Worm (Caenorhabditis elegans): ENCODE measurements around the gene dab-1.
A peak's percentile ranks its signal among the peaks of the same experiment; 100 is the strongest.

dab-1 gene

DNA sequence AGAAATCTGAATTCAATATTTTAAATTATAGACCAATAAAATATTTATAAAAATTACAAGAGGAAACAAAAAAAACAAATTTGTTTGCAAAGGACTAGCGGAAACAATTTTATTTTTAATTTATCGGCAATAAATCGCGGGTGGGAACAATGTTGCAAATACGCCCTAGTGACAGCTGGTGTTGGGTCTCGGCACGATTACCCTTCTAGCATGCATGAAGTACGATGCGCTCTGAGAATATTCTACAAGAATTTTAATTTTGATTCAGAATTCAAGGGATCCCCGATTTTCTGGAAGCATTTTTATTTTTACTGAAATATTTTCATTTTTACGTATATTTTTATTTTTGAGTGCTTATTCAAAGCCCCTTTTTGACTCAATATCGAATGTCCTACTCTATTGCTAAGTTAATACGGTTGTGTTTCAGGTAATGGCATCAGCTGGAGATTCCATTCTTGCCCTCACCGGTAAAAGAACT lies 37.1 kb upstream of the dab-1 start, which contains the start of the genes mig-5 and cct-1 (continued):
- TF ChIP-seq hrde-1 (tag; optimal IDR thresholded peaks at IDR 0.05; ENCODE audit: borderline replicate concordance) (peak; percentile 17), let-607 (tag; optimal IDR thresholded peaks at IDR 0.05) (peak in 1 of 2 experiments; percentile 84), K12H6.12 (tag; optimal IDR thresholded peaks at IDR 0.05) (peak; percentile 77), tlf-1 (GFP tag; optimal IDR thresholded peaks at IDR 0.05) (peak; percentile 84), akir-1 (GFP tag; optimal IDR thresholded peaks at IDR 0.05) (no peak), lin-26 (GFP tag; IDR thresholded peaks at IDR 0.05) (no peak), madf-6 (GFP tag; IDR thresholded peaks at IDR 0.05) (peak; percentile 85), T26A5.8 (tag; optimal IDR thresholded peaks at IDR 0.05) (no peak), xnd-1 (tag; optimal IDR thresholded peaks at IDR 0.05) (peak; percentile 16), ztf-25 (GFP tag; IDR thresholded peaks at IDR 0.05) (no peak), snpc-3.4 (tag; optimal IDR thresholded peaks at IDR 0.05) (peak; percentile 26), efl-1 (GFP tag; optimal IDR thresholded peaks at IDR 0.05) (peak; percentile 81), unc-62 (GFP tag; optimal IDR thresholded peaks at IDR 0.05) (no peak), F52B5.7 (tag; optimal IDR thresholded peaks at IDR 0.05) (no peak), D2030.7 (GFP tag; IDR thresholded peaks at IDR 0.05) (peak; percentile 64; the same call in 1 of the 2 replicates), ztf-3 (GFP tag; optimal IDR thresholded peaks at IDR 0.05) (peak; percentile 27), ztf-6 (GFP tag; IDR thresholded peaks at IDR 0.05) (no peak), hsf-1 (GFP tag; IDR thresholded peaks at IDR 0.05) (peak; percentile 90), madf-10 (tag; optimal IDR thresholded peaks at IDR 0.05) (peak; percentile 86), pha-4 (tag; optimal IDR thresholded peaks at IDR 0.05) (peak; percentile 86), ets-4 (GFP tag; optimal IDR thresholded peaks at IDR 0.05) (no peak), dpl-1 (GFP tag; optimal IDR thresholded peaks at IDR 0.05) (peak; percentile 53), cebp-1 (GFP tag; IDR thresholded peaks at IDR 0.05) (peak; percentile 52; the same call in 1 of the 2 replicates), cebp-1 (tag; optimal IDR thresholded peaks at IDR 0.05) (no peak), madf-3 (GFP tag; IDR thresholded peaks at IDR 0.05) (peak; percentile 83; the same call in 1 of the 2 replicates), atf-7 (tag; optimal IDR thresholded peaks at IDR 0.05) (peak; percentile 73), hmg-1.2 (GFP tag; IDR thresholded peaks at IDR 0.05) (peak; percentile 75), C06A6.2 (GFP tag; conservative IDR thresholded peaks at IDR 0.05) (peak; percentile 86), somi-1 (GFP tag; optimal IDR thresholded peaks at IDR 0.05) (peak; percentile 87), nhr-179 (tag; optimal IDR thresholded peaks at IDR 0.05) (no peak), ZK185.1 (tag; optimal IDR thresholded peaks at IDR 0.05; ENCODE audit: poor library complexity, severe bottlenecking) (peak; percentile 96), ceh-79 (tag; optimal IDR thresholded peaks at IDR 0.05) (no peak), lsl-1 (GFP tag; optimal IDR thresholded peaks at IDR 0.05) (peak; percentile 79), hlh-12 (tag; optimal IDR thresholded peaks at IDR 0.05) (no peak), cebp-2 (GFP tag; IDR thresholded peaks at IDR 0.05) (no peak), ceh-58 (GFP tag; IDR thresholded peaks at IDR 0.05) (no peak), lag-1 (GFP tag; IDR thresholded peaks at IDR 0.05) (no peak), snpc-1.1 (tag; optimal IDR thresholded peaks at IDR 0.05; ENCODE audit: insufficient read depth) (peak; percentile 0), hmg-20 (GFP tag; IDR thresholded peaks at IDR 0.05) (peak; percentile 73; the same call in 1 of the 2 replicates), Y53G8AR.9 (GFP tag; conservative IDR thresholded peaks at IDR 0.05) (peak; percentile 77; the same call in 1 of the 2 replicates), attf-3 (GFP tag; conservative IDR thresholded peaks at IDR 0.05) (peak; percentile 79), repo-1 (tag; optimal IDR thresholded peaks at IDR 0.05) (peak; percentile 84), nhr-80 (tag; optimal IDR thresholded peaks at IDR 0.05) (peak; percentile 62), C17E4.6 (GFP tag; IDR thresholded peaks at IDR 0.05) (peak; percentile 81), nhr-120 (GFP tag; IDR thresholded peaks at IDR 0.05) (no peak), lsy-27 (tag; optimal IDR thresholded peaks at IDR 0.05; ENCODE audit: borderline replicate concordance, insufficient read depth) (no peak), F55B11.4 (tag; optimal IDR thresholded peaks at IDR 0.05; ENCODE audit: borderline replicate concordance, insufficient read depth) (no peak), nfyb-1 (GFP tag; IDR thresholded peaks at IDR 0.05) (peak; percentile 96)

All from whole organism, young adult.